In genomic region chrIII:2698740-2699139, ce11 we compare ENCODE assay signal across 7 worm cellular contexts.
TF ChIP-seq lines count a peak whose summit lies in the region.

Gene slc-30A9, minus strand, starts transcription at chrIII:2698817.

TF ChIP-seq in whole organism, L1 larva, 84 proteins besides CTCF, POLR2A, EP300 and RAD21 (continues in another document):
- peak; percentile 63 for TF ChIP-seq nhr-71 (tag; optimal IDR thresholded peaks at IDR 0.05; lab: Kevin White, UChicago)
- no peak for TF ChIP-seq lir-3 (tag; optimal IDR thresholded peaks at IDR 0.05; lab: Kevin White, UChicago; ENCODE audit: poor library complexity)
- TF ChIP-seq xbp-1 (tag; optimal IDR thresholded peaks at IDR 0.05; lab: Kevin White, UChicago) = peak; percentile 31
- no peak for TF ChIP-seq rnt-1 (tag; optimal IDR thresholded peaks at IDR 0.05; lab: Kevin White, UChicago)
- no peak for TF ChIP-seq lin-14 (GFP tag; optimal IDR thresholded peaks at IDR 0.05; lab: Kevin White, UChicago)
- TF ChIP-seq ceh-63 (GFP tag; optimal IDR thresholded peaks at IDR 0.05; lab: Kevin White, UChicago) = no peak
- peak; percentile 9 to 57 (median 41) for TF ChIP-seq ceh-82 (tag; optimal IDR thresholded peaks at IDR 0.05; lab: Kevin White, UChicago)
- peak; percentile 51 to 56 for TF ChIP-seq efl-1 (optimal IDR thresholded peaks at IDR 0.05; lab: Kevin White, UChicago)
- peak; percentile 62 to 94 for TF ChIP-seq efl-1 (GFP tag; optimal IDR thresholded peaks at IDR 0.05 in 1 of 2; lab: Kevin White, UChicago)
- TF ChIP-seq egl-27 (tag; optimal IDR thresholded peaks at IDR 0.05; lab: Kevin White, UChicago) = no peak
- TF ChIP-seq nhr-77 (tag; optimal IDR thresholded peaks at IDR 0.05; lab: Kevin White, UChicago) = peak; percentile 14
- peak; percentile 31 for TF ChIP-seq skn-1 (tag; optimal IDR thresholded peaks at IDR 0.05; lab: Kevin White, UChicago)
- peak; percentile 79 for TF ChIP-seq egl-13 (tag; optimal IDR thresholded peaks at IDR 0.05; lab: Kevin White, UChicago)

TF ChIP-seq in whole organism, L2 larva, 48 proteins besides CTCF, POLR2A, EP300 and RAD21 (continues in another document):
- no peak for TF ChIP-seq snpc-4 (tag; optimal IDR thresholded peaks at IDR 0.05; lab: Kevin White, UChicago)
- TF ChIP-seq lsy-2 (tag; optimal IDR thresholded peaks at IDR 0.05; lab: Kevin White, UChicago) = peak; percentile 23 to 67
- no peak for TF ChIP-seq aly-2 (tag; optimal IDR thresholded peaks at IDR 0.05; lab: Kevin White, UChicago)
- no peak for TF ChIP-seq nhr-25 (tag; optimal IDR thresholded peaks at IDR 0.05; lab: Kevin White, UChicago)
- TF ChIP-seq C34F6.9 (tag; optimal IDR thresholded peaks at IDR 0.05; lab: Kevin White, UChicago) = peak; percentile 65
- no peak for TF ChIP-seq nhr-23 (tag; optimal IDR thresholded peaks at IDR 0.05; lab: Kevin White, UChicago)
- no peak for TF ChIP-seq nhr-129 (tag; optimal IDR thresholded peaks at IDR 0.05; lab: Kevin White, UChicago)
- TF ChIP-seq sma-9 (GFP tag; optimal IDR thresholded peaks at IDR 0.05; lab: Kevin White, UChicago) = no peak
- no peak for TF ChIP-seq sma-9 (tag; optimal IDR thresholded peaks at IDR 0.05; lab: Kevin White, UChicago)
- no peak for TF ChIP-seq mab-5 (tag; optimal IDR thresholded peaks at IDR 0.05; lab: Kevin White, UChicago)
- peak; percentile 4 for TF ChIP-seq F13H6.1 (tag; optimal IDR thresholded peaks at IDR 0.05; lab: Kevin White, UChicago)
- TF ChIP-seq lin-13 (GFP tag; optimal IDR thresholded peaks at IDR 0.05; lab: Kevin White, UChicago) = peak; percentile 35
- TF ChIP-seq ztf-11 (tag; optimal IDR thresholded peaks at IDR 0.05; lab: Kevin White, UChicago) = no peak
- TF ChIP-seq nhr-11 (tag; optimal IDR thresholded peaks at IDR 0.05; lab: Kevin White, UChicago) = no peak

TF ChIP-seq in whole organism, L3 larva, 47 proteins besides CTCF, POLR2A, EP300 and RAD21:
- TF ChIP-seq lin-15B (tag; optimal IDR thresholded peaks at IDR 0.05; lab: Kevin White, UChicago) (peak; percentile 70), nfya-1 (tag; optimal IDR thresholded peaks at IDR 0.05; lab: Kevin White, UChicago; ENCODE audit: insufficient read depth) (peak; percentile 43), ceh-82 (tag; optimal IDR thresholded peaks at IDR 0.05; lab: Kevin White, UChicago) (no peak), nhr-76 (tag; optimal IDR thresholded peaks at IDR 0.05; lab: Kevin White, UChicago) (no peak), pha-4 (tag; optimal IDR thresholded peaks at IDR 0.05; lab: Kevin White, UChicago) (peak; percentile 85)

TF ChIP-seq in whole organism, L4 larva, 104 proteins besides CTCF, POLR2A, EP300 and RAD21 (continues in another document):
- no peak for TF ChIP-seq sdz-12 (GFP tag; optimal IDR thresholded peaks at IDR 0.05; lab: Kevin White, UChicago)
- TF ChIP-seq T26A8.4 (GFP tag; IDR thresholded peaks at IDR 0.05; lab: Robert Waterston, UW) = no peak
- TF ChIP-seq zfp-2 (tag; optimal IDR thresholded peaks at IDR 0.05; lab: Kevin White, UChicago) = no peak
- peak; percentile 94 for TF ChIP-seq lin-38 (GFP tag; IDR thresholded peaks at IDR 0.05; lab: Robert Waterston, UW)
- no peak for TF ChIP-seq attf-4 (tag; optimal IDR thresholded peaks at IDR 0.05; lab: Kevin White, UChicago)
- TF ChIP-seq mep-1 (tag; optimal IDR thresholded peaks at IDR 0.05; lab: Kevin White, UChicago) = peak; percentile 52
- TF ChIP-seq dpl-1 (GFP tag; optimal IDR thresholded peaks at IDR 0.05; lab: Kevin White, UChicago) = peak; percentile 19
- no peak for TF ChIP-seq lim-7 (GFP tag; IDR thresholded peaks at IDR 0.05; lab: Robert Waterston, UW)
- TF ChIP-seq ceh-28 (tag; optimal IDR thresholded peaks at IDR 0.05; lab: Kevin White, UChicago) = no peak
- no peak for TF ChIP-seq unc-130 (GFP tag; optimal IDR thresholded peaks at IDR 0.05; lab: Kevin White, UChicago)
- TF ChIP-seq php-3 (GFP tag; IDR thresholded peaks at IDR 0.05; lab: Robert Waterston, UW) = no peak
- peak; percentile 2 for TF ChIP-seq hlh-30 (tag; optimal IDR thresholded peaks at IDR 0.05; lab: Kevin White, UChicago; ENCODE audit: insufficient read depth)
- no peak for TF ChIP-seq nhr-76 (tag; optimal IDR thresholded peaks at IDR 0.05; lab: Kevin White, UChicago)
- TF ChIP-seq F44E2.7 (GFP tag; IDR thresholded peaks at IDR 0.05; lab: Robert Waterston, UW) = no peak
- TF ChIP-seq spr-3 (GFP tag; optimal IDR thresholded peaks at IDR 0.05; lab: Kevin White, UChicago) = no peak
- TF ChIP-seq pha-4 (GFP tag; IDR thresholded peaks at IDR 0.05; lab: Robert Waterston, UW) = no peak
- TF ChIP-seq pha-4 (tag; optimal IDR thresholded peaks at IDR 0.05; lab: Kevin White, UChicago) = peak; percentile 41

TF ChIP-seq in whole organism, late embryonic, 69 proteins besides CTCF, POLR2A, EP300 and RAD21:
- TF ChIP-seq unc-42 (tag; optimal IDR thresholded peaks at IDR 0.05; lab: Kevin White, UChicago) (peak; percentile 9), pqm-1 (tag; optimal IDR thresholded peaks at IDR 0.05; lab: Kevin White, UChicago) (no peak)

TF ChIP-seq in whole organism, mixed stage, embryonic, 35 proteins besides CTCF, POLR2A, EP300 and RAD21:
- TF ChIP-seq zip-8 (tag; optimal IDR thresholded peaks at IDR 0.05; lab: Kevin White, UChicago) (no peak), mep-1 (tag; optimal IDR thresholded peaks at IDR 0.05; lab: Kevin White, UChicago) (peak; percentile 45), ces-1 (GFP tag; optimal IDR thresholded peaks at IDR 0.05; lab: Kevin White, UChicago) (peak; percentile 38), lin-13 (tag; optimal IDR thresholded peaks at IDR 0.05; lab: Kevin White, UChicago) (peak; percentile 12), pha-4 (tag; optimal IDR thresholded peaks at IDR 0.05; lab: Kevin White, UChicago) (peak; percentile 13), hlh-1 (tag; optimal IDR thresholded peaks at IDR 0.05; lab: Kevin White, UChicago) (no peak)
TF ChIP-seq in whole organism, mixed stage, embryonic: peak in this region for 4.

TF ChIP-seq in whole organism, young adult, 124 proteins besides CTCF, POLR2A, EP300 and RAD21:
- TF ChIP-seq madf-3 (GFP tag; IDR thresholded peaks at IDR 0.05; lab: Robert Waterston, UW) = no peak
- TF ChIP-seq let-607 (tag; optimal IDR thresholded peaks at IDR 0.05; lab: Kevin White, UChicago) = no peak
- no peak for TF ChIP-seq dpl-1 (GFP tag; optimal IDR thresholded peaks at IDR 0.05; lab: Kevin White, UChicago)
- peak; percentile 26 for TF ChIP-seq lsl-1 (GFP tag; optimal IDR thresholded peaks at IDR 0.05; lab: Kevin White, UChicago)
- no peak for TF ChIP-seq K11D2.4 (GFP tag; IDR thresholded peaks at IDR 0.05; lab: Robert Waterston, UW)
- TF ChIP-seq madf-6 (GFP tag; IDR thresholded peaks at IDR 0.05; lab: Robert Waterston, UW) = peak; percentile 53; the same call in 1 of the 2 replicates
- no peak for TF ChIP-seq lin-40 (tag; optimal IDR thresholded peaks at IDR 0.05; lab: Kevin White, UChicago)
- no peak for TF ChIP-seq snpc-1.3 (tag; optimal IDR thresholded peaks at IDR 0.05; lab: Kevin White, UChicago; ENCODE audit: insufficient read depth)
- TF ChIP-seq madf-8 (GFP tag; conservative IDR thresholded peaks at IDR 0.05; lab: Robert Waterston, UW) = no peak
- no peak for TF ChIP-seq snpc-4 (GFP tag; optimal IDR thresholded peaks at IDR 0.05; lab: Kevin White, UChicago)
- no peak for TF ChIP-seq snpc-4 (tag; optimal IDR thresholded peaks at IDR 0.05; lab: Kevin White, UChicago)
- TF ChIP-seq lin-35 (GFP tag; optimal IDR thresholded peaks at IDR 0.05; lab: Kevin White, UChicago) = no peak
- 0 out of 2 replicates have a peak, but pooled peaks have one; percentile 23 for TF ChIP-seq D2030.7 (GFP tag; IDR thresholded peaks at IDR 0.05; lab: Robert Waterston, UW)
- TF ChIP-seq cebp-2 (GFP tag; IDR thresholded peaks at IDR 0.05; lab: Robert Waterston, UW) = no peak
- TF ChIP-seq ztf-26 (tag; optimal IDR thresholded peaks at IDR 0.05; lab: Kevin White, UChicago) = no peak
- peak; percentile 89 for TF ChIP-seq mcd-1 (GFP tag; IDR thresholded peaks at IDR 0.05; lab: Robert Waterston, UW)
- no peak for TF ChIP-seq ztf-18 (tag; optimal IDR thresholded peaks at IDR 0.05; lab: Kevin White, UChicago)
- TF ChIP-seq F33H1.4 (GFP tag; IDR thresholded peaks at IDR 0.05; lab: Robert Waterston, UW) = peak; percentile 54; the same call in 1 of the 2 replicates
- peak; percentile 98 for TF ChIP-seq hmg-1.2 (GFP tag; IDR thresholded peaks at IDR 0.05; lab: Robert Waterston, UW)
